Worm (Caenorhabditis elegans): ENCODE data around the gene sel-12.

ce11 chrX:947885-948284 lies 32.2 kb downstream of the sel-12 start:
- TF ChIP-seq mep-1 (tag; optimal IDR thresholded peaks at IDR 0.05): no peak
- no peak for TF ChIP-seq ceh-82 (tag; optimal IDR thresholded peaks at IDR 0.05)
- no peak for TF ChIP-seq C16A3.4 (tag; optimal IDR thresholded peaks at IDR 0.05)
- no peak for TF ChIP-seq ama-1 (optimal IDR thresholded peaks at IDR 0.05)
- TF ChIP-seq lin-13 (GFP tag; optimal IDR thresholded peaks at IDR 0.05): no peak
- no peak for TF ChIP-seq pqm-1 (tag; optimal IDR thresholded peaks at IDR 0.05)
- no peak for TF ChIP-seq ets-5 (GFP tag; IDR thresholded peaks at IDR 0.05)
- TF ChIP-seq sptf-1 (tag; optimal IDR thresholded peaks at IDR 0.05): no peak
- no peak for TF ChIP-seq ztf-11 (tag; optimal IDR thresholded peaks at IDR 0.05)
- no peak for TF ChIP-seq fkh-10 (GFP tag; optimal IDR thresholded peaks at IDR 0.05)
- no peak for TF ChIP-seq rnt-1 (tag; optimal IDR thresholded peaks at IDR 0.05)
- no peak for TF ChIP-seq fos-1 (tag; optimal IDR thresholded peaks at IDR 0.05)
